Fruit fly (Drosophila melanogaster) whole organism, pupa: ENCODE data around the gene SdhBL.

Source experiments
- EcR ChIP-seq: fragments of 200-800 bp; sonication (Bioruptor generic); optimal IDR thresholded peaks from 3 replicates; lab custom pipeline; 2019; ENCODE audit warnings: missing biosample characterization, missing genetic modification characterization, mild to moderate bottlenecking, moderate library complexity, missing genetic modification reagents
- Snoo ChIP-seq: fragments of 200-800 bp; sonication (Bioruptor generic); optimal IDR thresholded peaks from 3 replicates; lab custom pipeline; 2017; ENCODE audit warnings: missing biosample characterization, mild to moderate bottlenecking, missing genetic modification characterization, inconsistent platforms
- gl ChIP-seq: fragments of 200-800 bp; sonication (Bioruptor generic); optimal IDR thresholded peaks from 2 replicates; lab custom pipeline; 2018; ENCODE audit warnings: missing biosample characterization, mild to moderate bottlenecking, missing genetic modification characterization

dm6 chrX:18913359-18913758 lies 19.1 kb downstream of the SdhBL start:
- no peak for TF ChIP-seq gl (tag; lab: Kevin White, UChicago)
- no peak for TF ChIP-seq Snoo (tag; lab: Kevin White, UChicago)
- TF ChIP-seq EcR (GFP tag; lab: Kevin White, UChicago): no peak
